Worm (Caenorhabditis elegans): ENCODE results near the gene T24F1.7.

DNA sequence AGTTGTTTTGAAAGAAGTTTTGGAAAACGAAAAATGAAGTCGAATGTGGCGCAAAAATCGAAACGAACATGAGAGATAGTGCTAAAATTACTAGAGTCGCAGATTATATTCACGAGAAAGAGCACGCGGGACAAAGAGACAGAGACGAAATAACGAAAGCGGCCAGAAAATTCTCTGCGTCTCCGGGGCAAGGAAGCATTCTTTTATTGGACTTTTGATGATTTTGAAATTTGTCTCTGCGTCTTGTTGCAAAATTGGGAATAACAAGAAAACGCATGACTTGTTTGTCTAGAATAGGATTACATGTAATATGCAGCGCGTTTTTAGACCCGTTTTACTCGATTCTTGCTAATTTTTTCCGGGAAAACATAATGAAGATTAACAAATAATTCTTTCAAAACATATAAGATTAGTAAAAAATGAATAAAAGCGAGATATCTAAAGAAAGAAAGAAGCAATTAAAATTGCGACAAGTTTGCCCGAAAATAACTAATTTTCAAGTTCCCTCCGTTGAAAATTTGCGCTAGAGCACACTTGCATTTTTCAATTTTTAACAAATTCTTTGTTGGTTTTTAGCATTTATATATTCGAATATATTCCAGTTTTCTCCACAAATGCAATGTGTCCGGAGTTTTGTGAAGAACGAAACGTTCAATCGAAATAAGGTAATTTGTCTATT lies 35.7 kb downstream of the T24F1.7 start, which contains the start of the genes B0491.6 and pigm-1:
- TF ChIP-seq jun-1 (tag; optimal IDR thresholded peaks at IDR 0.05) (no peak), daf-12 (tag; optimal IDR thresholded peaks at IDR 0.05) (no peak), ztf-7 (tag; optimal IDR thresholded peaks at IDR 0.05) (no peak), mdl-1 (tag; optimal IDR thresholded peaks at IDR 0.05) (peak in 1 of 2 experiments; percentile 56), dpl-1 (GFP tag; optimal IDR thresholded peaks at IDR 0.05) (peak; percentile 77), php-3 (GFP tag; IDR thresholded peaks at IDR 0.05) (no peak), lin-1 (GFP tag; IDR thresholded peaks at IDR 0.05) (no peak)
